Fruit fly (Drosophila melanogaster) whole organism, embryonic: ENCODE results near the gene nst.

ENCODE experiments used
- Antp ChIP-seq: fragments of 200-800 bp; sonication (Bioruptor generic); optimal IDR thresholded peaks from 3 replicates; lab custom pipeline; 2016; ENCODE audit warnings: missing biosample characterization, missing genetic modification characterization
- CG1603 ChIP-seq: fragments of 200-800 bp; sonication (Bioruptor generic); optimal IDR thresholded peaks from 2 replicates; lab custom pipeline; 2019; ENCODE audit warnings: missing biosample characterization, mild to moderate bottlenecking, missing genetic modification characterization, moderate library complexity
- CG3065 ChIP-seq: fragments of 200-800 bp; sonication (Bioruptor generic); optimal IDR thresholded peaks from 2 replicates; lab custom pipeline; 2016; ENCODE audit warnings: missing biosample characterization, missing genetic modification characterization
- CG6813 ChIP-seq: fragments of 200-800 bp; sonication (Bioruptor generic); optimal IDR thresholded peaks from 2 replicates; lab custom pipeline; 2017; ENCODE audit warnings: missing biosample characterization, missing genetic modification characterization, mild to moderate bottlenecking, moderate library complexity, missing genetic modification reagents
- Dll ChIP-seq: fragments of 200-800 bp; sonication (Bioruptor generic); IDR thresholded peaks from 4 replicates; pipeline ENCODE4 v1.3.6; 2022; ENCODE audit warnings: missing biosample characterization, missing genetic modification characterization; ENCODE audit not compliant: partially characterized antibody
- HmgZ ChIP-seq: fragments of 200-800 bp; sonication (Bioruptor generic); optimal IDR thresholded peaks from 2 replicates; lab custom pipeline; 2018; ENCODE audit warnings: missing biosample characterization, mild to moderate bottlenecking, missing genetic modification characterization
- sna ChIP-seq: fragments of 200-800 bp; sonication (Bioruptor generic); IDR thresholded peaks from 2 replicates; pipeline ENCODE4 v1.3.6; 2022; ENCODE audit warnings: missing biosample characterization, missing genetic modification characterization; ENCODE audit not compliant: partially characterized antibody
- trem ChIP-seq: fragments of 200-800 bp; optimal IDR thresholded peaks from 3 replicates; lab custom pipeline; 2019; ENCODE audit warnings: missing biosample characterization, mild to moderate bottlenecking, missing genetic modification characterization, moderate library complexity
- unpg ChIP-seq: fragments of 200-800 bp; sonication (Bioruptor generic); optimal IDR thresholded peaks from 3 replicates; lab custom pipeline; 2018; ENCODE audit warnings: missing biosample characterization, mild to moderate bottlenecking, missing genetic modification characterization, moderate library complexity

dm6 chr3L:12505990-12506389 lies 24.0 kb downstream of the nst start:
- TF ChIP-seq Dll (GFP tag; lab: Robert Waterston, UW), result no peak
- TF ChIP-seq Antp, result no peak
- TF ChIP-seq CG1603 (tag; lab: Kevin White, UChicago), result no peak
- TF ChIP-seq sna (GFP tag; lab: Robert Waterston, UW), result no peak
- no peak for TF ChIP-seq trem (tag; lab: Kevin White, UChicago)
- no peak for TF ChIP-seq unpg (GFP tag; lab: Kevin White, UChicago)
- TF ChIP-seq HmgZ (tag; lab: Kevin White, UChicago), result no peak
- TF ChIP-seq CG3065 (GFP tag; lab: Kevin White, UChicago), result no peak
- TF ChIP-seq CG6813 (GFP tag; lab: Kevin White, UChicago), result no peak
